Fruit fly (Drosophila melanogaster) whole organism, embryonic: ENCODE measurements around the gene CG14341.
A peak's percentile ranks its signal among the peaks of the same experiment; 100 is the strongest.

Experiments
- CG10274 ChIP-seq: fragments of 200-800 bp; sonication (Bioruptor generic); optimal IDR thresholded peaks from 3 replicates; lab custom pipeline; 2017; ENCODE audit warnings: missing biosample characterization, mild to moderate bottlenecking, missing genetic modification characterization
- CG12104 ChIP-seq: fragments of 200-800 bp; sonication (Bioruptor generic); optimal IDR thresholded peaks from 3 replicates; lab custom pipeline; 2016; ENCODE audit warnings: missing biosample characterization, missing genetic modification characterization
- CG15479 ChIP-seq: fragments of 200-800 bp; sonication (Bioruptor generic); optimal IDR thresholded peaks from 3 replicates; lab custom pipeline; 2019; ENCODE audit warnings: missing biosample characterization, mild to moderate bottlenecking, missing genetic modification characterization, moderate library complexity
- CG16779 ChIP-seq: fragments of 200-800 bp; sonication (Bioruptor generic); IDR thresholded peaks from 2 replicates; pipeline ENCODE4 v1.3.6; 2022; ENCODE audit warnings: missing biosample characterization, missing genetic modification characterization
- CG18011 ChIP-seq: fragments of 200-800 bp; sonication (Bioruptor generic); optimal IDR thresholded peaks from 2 replicates; lab custom pipeline; 2017; ENCODE audit warnings: missing biosample characterization, missing genetic modification characterization, mild to moderate bottlenecking, moderate library complexity, missing genotype
- CG18599 ChIP-seq: fragments of 200-800 bp; sonication (Bioruptor generic); optimal IDR thresholded peaks from 3 replicates; lab custom pipeline; 2017; ENCODE audit warnings: missing biosample characterization, missing genetic modification characterization, mild to moderate bottlenecking, moderate library complexity, missing genetic modification reagents
- CG2202 ChIP-seq: fragments of 200-800 bp; sonication (Bioruptor generic); optimal IDR thresholded peaks from 2 replicates; lab custom pipeline; 2018; ENCODE audit warnings: missing biosample characterization, mild to moderate bottlenecking, missing genetic modification characterization
- CG34422 ChIP-seq: fragments of 200-800 bp; sonication (Bioruptor generic); IDR thresholded peaks from 3 replicates; pipeline ENCODE4 v1.3.6; 2022; ENCODE audit warnings: missing biosample characterization, missing genetic modification characterization
- CG4360 ChIP-seq: fragments of 200-800 bp; sonication (Bioruptor generic); IDR thresholded peaks from 2 replicates; pipeline ENCODE4 v1.3.6; 2022; ENCODE audit warnings: missing biosample characterization, missing genetic modification characterization
- CG4617 ChIP-seq: fragments of 200-800 bp; sonication (Bioruptor generic); optimal IDR thresholded peaks from 3 replicates; lab custom pipeline; 2016; ENCODE audit warnings: missing biosample characterization, missing genetic modification characterization, borderline replicate concordance
- CG7987 ChIP-seq: fragments of 200-800 bp; sonication (Bioruptor generic); optimal IDR thresholded peaks from 2 replicates; lab custom pipeline; 2018; ENCODE audit warnings: missing biosample characterization, mild to moderate bottlenecking, missing genetic modification characterization, moderate library complexity
- Dek ChIP-seq: fragments of 200-800 bp; sonication (Bioruptor generic); optimal IDR thresholded peaks from 3 replicates; lab custom pipeline; 2019; ENCODE audit warnings: missing biosample characterization, mild to moderate bottlenecking, missing genetic modification characterization, moderate library complexity
- Hr51 ChIP-seq, 2 experiments: fragments of 200-800 bp; sonication (Bioruptor generic); optimal IDR thresholded peaks; 2 replicates in 1 of 2; 3 replicates in 1 of 2; lab custom pipeline; 2016 to 2018; ENCODE audit warnings: missing biosample characterization in 2 of 2, missing genetic modification characterization in 2 of 2, mild to moderate bottlenecking in 1 of 2, moderate library complexity in 1 of 2
- MESR4 ChIP-seq: fragments of 200-800 bp; sonication (Bioruptor generic); optimal IDR thresholded peaks from 2 replicates; lab custom pipeline; 2018; ENCODE audit warnings: missing biosample characterization, mild to moderate bottlenecking, missing genetic modification characterization, moderate library complexity
- Med ChIP-seq: fragments of 200-800 bp; sonication (Bioruptor generic); peaks from one replicate; lab custom pipeline; 2016; ENCODE audit warnings: missing biosample characterization, missing genetic modification characterization, mild to moderate bottlenecking, inconsistent platforms, moderate library complexity
- Pdp1 ChIP-seq, 2 experiments: fragments of 200-800 bp; sonication (Bioruptor generic); optimal IDR thresholded peaks; 3 replicates each; lab custom pipeline; 2016; ENCODE audit warnings: missing biosample characterization in 2 of 2, missing genetic modification characterization in 2 of 2, mild to moderate bottlenecking in 1 of 2, moderate library complexity in 1 of 2
- Sin3A ChIP-seq: fragments of >200 bp; optimal IDR thresholded peaks from 2 replicates; lab custom pipeline; 2018
- YL-1 ChIP-seq: fragments of 200-800 bp; sonication (Bioruptor generic); optimal IDR thresholded peaks from 3 replicates; lab custom pipeline; 2017; ENCODE audit warnings: missing biosample characterization, mild to moderate bottlenecking, missing genetic modification characterization
- caup ChIP-seq: fragments of 200-800 bp; sonication (Bioruptor generic); optimal IDR thresholded peaks from 3 replicates; lab custom pipeline; 2017; ENCODE audit warnings: missing biosample characterization, mild to moderate bottlenecking, missing genetic modification characterization, moderate library complexity; ENCODE audit not compliant: severe bottlenecking
- cg ChIP-seq: fragments of 200-800 bp; sonication (Bioruptor generic); optimal IDR thresholded peaks from 3 replicates; lab custom pipeline; 2019; ENCODE audit warnings: missing biosample characterization, mild to moderate bottlenecking, missing genetic modification characterization, moderate library complexity
- chinmo ChIP-seq: fragments of 200-800 bp; sonication (Bioruptor generic); IDR thresholded peaks from 4 replicates; pipeline ENCODE4 v1.3.6; 2022; ENCODE audit warnings: missing biosample characterization, missing genetic modification characterization; ENCODE audit not compliant: partially characterized antibody
- chn ChIP-seq: fragments of 200-800 bp; sonication (Bioruptor generic); optimal IDR thresholded peaks from 2 replicates; lab custom pipeline; 2016; ENCODE audit warnings: missing biosample characterization, missing genetic modification characterization
- crc ChIP-seq: fragments of 200-800 bp; sonication (Bioruptor generic); optimal IDR thresholded peaks from 2 replicates; lab custom pipeline; 2016; ENCODE audit warnings: missing biosample characterization, missing genetic modification characterization
- crol ChIP-seq: fragments of 200-800 bp; sonication (Bioruptor generic); IDR thresholded peaks from 2 replicates; pipeline ENCODE4 v1.3.6; 2022; ENCODE audit warnings: missing biosample characterization, missing genetic modification characterization
- crp ChIP-seq, 2 experiments: fragments of 200-800 bp; sonication (Bioruptor generic); optimal IDR thresholded peaks; 2 replicates in 1 of 2; 3 replicates in 1 of 2; lab custom pipeline; 2017; ENCODE audit warnings: missing biosample characterization in 2 of 2, missing genetic modification characterization in 2 of 2, mild to moderate bottlenecking in 1 of 2, moderate library complexity in 1 of 2
- cwo ChIP-seq: fragments of 200-800 bp; sonication (Bioruptor generic); optimal IDR thresholded peaks from 3 replicates; lab custom pipeline; 2017; ENCODE audit warnings: missing biosample characterization, missing genetic modification characterization, mild to moderate bottlenecking, moderate library complexity, missing genetic modification reagents
- dysf ChIP-seq: fragments of 200-800 bp; sonication (Bioruptor generic); IDR thresholded peaks from 3 replicates; pipeline ENCODE4 v1.3.6; 2022; ENCODE audit warnings: missing biosample characterization, missing genetic modification characterization
- exex ChIP-seq: fragments of 200-800 bp; sonication (Bioruptor generic); optimal IDR thresholded peaks from 4 replicates; lab custom pipeline; 2018; ENCODE audit warnings: missing biosample characterization, mild to moderate bottlenecking, missing genetic modification characterization, moderate library complexity
- grn ChIP-seq: fragments of 200-800 bp; sonication (Bioruptor generic); optimal IDR thresholded peaks from 3 replicates; lab custom pipeline; 2017; ENCODE audit warnings: missing biosample characterization, missing genetic modification characterization
- lab ChIP-seq: fragments of 200-800 bp; sonication (Bioruptor generic); optimal IDR thresholded peaks from 3 replicates; lab custom pipeline; 2017; ENCODE audit warnings: missing biosample characterization, missing genetic modification characterization, mild to moderate bottlenecking, moderate library complexity, missing genetic modification reagents
- scrt ChIP-seq: fragments of 200-800 bp; sonication (Bioruptor generic); optimal IDR thresholded peaks from 2 replicates; lab custom pipeline; 2018; ENCODE audit warnings: missing biosample characterization, mild to moderate bottlenecking, missing genetic modification characterization, moderate library complexity
- sd ChIP-seq: fragments of 200-800 bp; sonication (Bioruptor generic); optimal IDR thresholded peaks from 3 replicates; lab custom pipeline; 2018; ENCODE audit warnings: missing biosample characterization, mild to moderate bottlenecking, missing genetic modification characterization, moderate library complexity
- sug ChIP-seq: fragments of 200-800 bp; optimal IDR thresholded peaks from 2 replicates; lab custom pipeline; 2019; ENCODE audit warnings: missing biosample characterization, mild to moderate bottlenecking, missing genetic modification characterization, moderate library complexity
- vfl ChIP-seq: fragments of 200-800 bp; sonication (Bioruptor generic); optimal IDR thresholded peaks from 2 replicates; lab custom pipeline; 2016; ENCODE audit warnings: missing biosample characterization, missing genetic modification characterization
- wek ChIP-seq: fragments of 200-800 bp; sonication (Bioruptor generic); optimal IDR thresholded peaks from 3 replicates; lab custom pipeline; 2018; ENCODE audit warnings: missing biosample characterization, mild to moderate bottlenecking, missing genetic modification characterization, moderate library complexity

CG14341 gene

dm6 chr2L:1126527-1126926 lies 39.8 kb upstream of the CG14341 start:
- peak in 1 of 2 experiments; percentile 75 for TF ChIP-seq Pdp1 (GFP tag; optimal IDR thresholded peaks at IDR 0.05; lab: Kevin White, UChicago)
- TF ChIP-seq Hr51 (GFP tag; optimal IDR thresholded peaks at IDR 0.05; lab: Kevin White, UChicago) = no peak
- TF ChIP-seq grn (GFP tag; lab: Kevin White, UChicago) = peak; percentile 26
- TF ChIP-seq MESR4 (GFP tag; lab: Kevin White, UChicago) = no peak
- peak; percentile 12 for TF ChIP-seq sd

- TF ChIP-seq grn (GFP tag; lab: Kevin White, UChicago) = peak; percentile 60
- no peak for TF ChIP-seq CG2202 (tag; lab: Kevin White, UChicago)
- TF ChIP-seq exex (tag; lab: Kevin White, UChicago) = peak; percentile 82
- TF ChIP-seq CG10274 (GFP tag; lab: Kevin White, UChicago) = peak; percentile 45
- TF ChIP-seq cwo (GFP tag; lab: Kevin White, UChicago) = peak; percentile 99
- TF ChIP-seq Med = peak; percentile 47
- no peak for TF ChIP-seq vfl
- peak; percentile 97 for TF ChIP-seq sug (tag; lab: Kevin White, UChicago)
- TF ChIP-seq CG7987 = peak; percentile 67
- TF ChIP-seq crc = no peak
- peak; percentile 76 for TF ChIP-seq lab (GFP tag; lab: Kevin White, UChicago)
- no peak for TF ChIP-seq chn (GFP tag; lab: Kevin White, UChicago)
- TF ChIP-seq dysf = 0 out of 3 replicates have a peak, but pooled peaks have one; percentile 16
- TF ChIP-seq CG18599 = peak; percentile 12
- no peak for TF ChIP-seq Dek (tag; lab: Kevin White, UChicago)
- TF ChIP-seq CG12104 (GFP tag; lab: Kevin White, UChicago) = no peak
Observed at dm6 chr2L:1127434-1128089, 38.7 kb upstream of the CG14341 start.

DNA sequence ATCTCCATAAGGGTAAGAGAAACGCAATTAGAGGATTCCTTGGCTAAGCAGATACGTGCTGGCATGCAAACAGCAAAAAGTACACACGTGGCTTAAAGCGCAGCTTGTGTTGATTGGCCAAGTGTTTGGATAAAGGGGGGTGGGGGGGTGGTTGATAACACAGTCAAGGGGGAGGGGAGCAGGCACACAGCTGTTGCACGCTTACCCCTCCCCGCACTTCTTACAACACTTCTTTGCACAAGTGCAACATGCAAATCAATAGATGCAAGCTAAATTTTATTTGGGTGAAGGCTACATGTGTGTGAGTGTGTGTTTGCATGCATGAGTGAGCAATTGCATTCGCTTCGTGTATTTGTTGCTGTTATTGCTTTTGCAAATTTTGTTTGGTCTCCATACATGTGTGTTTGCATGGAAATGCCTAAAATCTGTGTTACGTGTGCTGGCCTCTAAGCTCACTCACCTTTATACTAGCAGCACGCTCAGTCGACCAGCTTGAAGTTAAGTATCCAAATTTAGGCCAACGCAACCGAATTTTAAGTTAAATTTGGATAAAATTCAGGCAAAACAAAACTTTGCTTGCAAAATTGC lies 37.9 kb upstream of the CG14341 start:
- TF ChIP-seq Sin3A (lab: Kevin White, UChicago) (peak; percentile 14), chinmo (0 out of 4 replicates have a peak, but pooled peaks have one; percentile 35), CG4360 (GFP tag; lab: Robert Waterston, UW) (0 out of 2 replicates have a peak, but pooled peaks have one; percentile 2), caup (GFP tag; lab: Kevin White, UChicago) (no peak), CG4617 (GFP tag; lab: Kevin White, UChicago) (peak; percentile 20), crp (GFP tag; optimal IDR thresholded peaks at IDR 0.05; lab: Kevin White, UChicago) (peak in 1 of 2 experiments; percentile 64), scrt (GFP tag; lab: Kevin White, UChicago) (peak; percentile 48), cg (peak; percentile 22), YL-1 (GFP tag; lab: Kevin White, UChicago) (peak; percentile 30), MESR4 (GFP tag; lab: Kevin White, UChicago) (peak; percentile 51), CG15479 (GFP tag; lab: Kevin White, UChicago) (peak; percentile 37), CG34422 (peak; percentile 43; the same call in 1 of the 3 replicates), wek (GFP tag; lab: Kevin White, UChicago) (no peak), CG16779 (GFP tag; lab: Robert Waterston, UW) (no peak), CG18011 (GFP tag; lab: Kevin White, UChicago) (no peak), crol (GFP tag; lab: Robert Waterston, UW) (peak; percentile 97)
